Fruit fly (Drosophila melanogaster) whole organism, wandering third instar larva: ENCODE data around the gene simj.

Source experiments
- Abd-B ChIP-seq: fragments of >200 bp; optimal IDR thresholded peaks from 2 replicates; lab custom pipeline; 2017; ENCODE audit warnings: missing biosample characterization, missing genetic modification characterization
- CG32264 ChIP-seq: fragments of 200-800 bp; sonication (Bioruptor generic); optimal IDR thresholded peaks from 2 replicates; lab custom pipeline; 2016; ENCODE audit warnings: missing biosample characterization, missing genetic modification characterization
- CG9705 ChIP-seq: fragments of 200-800 bp; sonication (Bioruptor generic); optimal IDR thresholded peaks from 2 replicates; lab custom pipeline; 2018; ENCODE audit warnings: missing biosample characterization, mild to moderate bottlenecking, missing genetic modification characterization
- CrebA ChIP-seq: fragments of 200-800 bp; sonication (Bioruptor generic); optimal IDR thresholded peaks from 2 replicates; lab custom pipeline; 2016; ENCODE audit warnings: missing biosample characterization, mild to moderate bottlenecking, missing genetic modification characterization, borderline replicate concordance
- Dfd ChIP-seq: fragments of >200 bp; optimal IDR thresholded peaks from 2 replicates; lab custom pipeline; 2017; ENCODE audit warnings: missing biosample characterization, missing genetic modification characterization
- GATAd ChIP-seq: sonication (Bioruptor generic); optimal IDR thresholded peaks from 2 replicates; lab custom pipeline; 2016; ENCODE audit warnings: missing biosample characterization, missing genetic modification characterization
- HLH106 ChIP-seq: fragments of 200-800 bp; optimal IDR thresholded peaks from 3 replicates; lab custom pipeline; 2019; ENCODE audit warnings: missing biosample characterization, mild to moderate bottlenecking, missing genetic modification characterization, moderate library complexity
- Hr83 ChIP-seq: fragments of 200-300 bp; sonication (Bioruptor generic); optimal IDR thresholded peaks from 2 replicates; lab custom pipeline; 2016; ENCODE audit warnings: missing biosample characterization, mild to moderate bottlenecking, missing genetic modification characterization, moderate library complexity; ENCODE audit not compliant: poor library complexity, severe bottlenecking
- Jra ChIP-seq: sonication (Bioruptor generic); optimal IDR thresholded peaks from 2 replicates; lab custom pipeline; 2016; ENCODE audit warnings: missing biosample characterization, missing genetic modification characterization
- Mio ChIP-seq: sonication (Bioruptor generic); optimal IDR thresholded peaks from 2 replicates; lab custom pipeline; 2016; ENCODE audit warnings: missing biosample characterization, missing genetic modification characterization
- Myc ChIP-seq: fragments of >200 bp; optimal IDR thresholded peaks from 2 replicates; lab custom pipeline; 2017
- N ChIP-seq: fragments of >200 bp; optimal IDR thresholded peaks from 2 replicates; lab custom pipeline; 2018; ENCODE audit warnings: missing biosample characterization, missing external identifiers, missing genetic modification characterization
- OdsH ChIP-seq: fragments of 200-800 bp; sonication (Bioruptor generic); optimal IDR thresholded peaks from 2 replicates; lab custom pipeline; 2016; ENCODE audit warnings: missing biosample characterization, mild to moderate bottlenecking, missing genetic modification characterization
- Rel ChIP-seq, 2 experiments: fragments of 200-800 bp; sonication (Bioruptor generic) in 1 of 2; optimal IDR thresholded peaks; 2 replicates in 1 of 2; 3 replicates in 1 of 2; lab custom pipeline; 2016 to 2019; ENCODE audit warnings: mild to moderate bottlenecking in 2 of 2, missing biosample characterization in 2 of 2, missing genetic modification characterization in 2 of 2, moderate library complexity in 1 of 2
- Vsx2 ChIP-seq: fragments of 200-300, 225-300 bp; sonication (Bioruptor generic); optimal IDR thresholded peaks from 2 replicates; lab custom pipeline; 2018; ENCODE audit warnings: missing biosample characterization, missing genetic modification characterization; ENCODE audit not compliant: partially characterized antibody
- br ChIP-seq: fragments of 200-800 bp; sonication (Bioruptor generic); optimal IDR thresholded peaks from 2 replicates; lab custom pipeline; 2016; ENCODE audit warnings: missing biosample characterization, missing genetic modification characterization
- brk ChIP-seq: fragments of 200-800 bp; sonication (Bioruptor generic); optimal IDR thresholded peaks from 2 replicates; lab custom pipeline; 2016; ENCODE audit warnings: missing biosample characterization, mild to moderate bottlenecking, missing genetic modification characterization
- dl ChIP-seq, 2 experiments: fragments of 175-275, 200-275 bp in 1 of 2; fragments of 200-275 bp in 1 of 2; sonication (Bioruptor generic); optimal IDR thresholded peaks; lab custom pipeline; 2018; ENCODE audit warnings: mild to moderate bottlenecking in 2 of 2, missing biosample characterization in 2 of 2, missing genetic modification characterization in 2 of 2, moderate library complexity in 2 of 2; ENCODE audit not compliant: partially characterized antibody in 2 of 2, insufficient read depth in 1 of 2
- dmrt93B ChIP-seq: fragments of 200-800 bp; sonication (Bioruptor generic); optimal IDR thresholded peaks from 2 replicates; lab custom pipeline; 2018; ENCODE audit warnings: missing biosample characterization, mild to moderate bottlenecking, missing genetic modification characterization
- dsf ChIP-seq: sonication (Bioruptor generic); optimal IDR thresholded peaks from 2 replicates; lab custom pipeline; 2016; ENCODE audit warnings: missing biosample characterization, missing genetic modification characterization, borderline replicate concordance
- ey ChIP-seq: fragments of 200-800 bp; sonication (Bioruptor generic); optimal IDR thresholded peaks from 2 replicates; lab custom pipeline; 2016; ENCODE audit warnings: missing biosample characterization, missing genetic modification characterization
- foxo ChIP-seq, 2 experiments: fragments of 200-800 bp; sonication (Bioruptor generic); optimal IDR thresholded peaks; 2 replicates in 1 of 2; 3 replicates in 1 of 2; lab custom pipeline; 2016 to 2017; ENCODE audit warnings: missing biosample characterization in 2 of 2, missing genetic modification characterization in 2 of 2
- h ChIP-seq: fragments of 200-800 bp; sonication (Bioruptor generic); optimal IDR thresholded peaks from 3 replicates; lab custom pipeline; 2016; ENCODE audit warnings: missing biosample characterization, mild to moderate bottlenecking, missing genetic modification characterization
- jim ChIP-seq: fragments of 175-275, 200-325 bp; sonication (Bioruptor generic); optimal IDR thresholded peaks from 2 replicates; lab custom pipeline; 2016; ENCODE audit warnings: missing biosample characterization, mild to moderate bottlenecking, missing genetic modification characterization
- lola ChIP-seq: fragments of >200 bp; optimal IDR thresholded peaks from 2 replicates; lab custom pipeline; 2017; ENCODE audit warnings: missing biosample characterization, missing genetic modification characterization
- pan ChIP-seq: fragments of >200 bp; optimal IDR thresholded peaks from 2 replicates; lab custom pipeline; 2017
- psq ChIP-seq: fragments of 200-800 bp; sonication (Bioruptor generic); optimal IDR thresholded peaks from 3 replicates; lab custom pipeline; 2017; ENCODE audit warnings: missing biosample characterization, mild to moderate bottlenecking, missing genetic modification characterization, moderate library complexity
- rgr ChIP-seq: fragments of 200-800 bp; sonication (Bioruptor generic); optimal IDR thresholded peaks from 3 replicates; lab custom pipeline; 2016; ENCODE audit warnings: missing biosample characterization, mild to moderate bottlenecking, missing genetic modification characterization
- sv ChIP-seq: fragments of 200-800 bp; sonication (Bioruptor generic); optimal IDR thresholded peaks from 3 replicates; lab custom pipeline; 2016; ENCODE audit warnings: missing biosample characterization, missing genetic modification characterization
- tai ChIP-seq: sonication (Bioruptor generic); optimal IDR thresholded peaks from 2 replicates; lab custom pipeline; 2016; ENCODE audit warnings: missing biosample characterization, missing genetic modification characterization
- usp ChIP-seq: fragments of >200 bp; optimal IDR thresholded peaks from 2 replicates; lab custom pipeline; 2017; ENCODE audit warnings: missing biosample characterization, missing genetic modification characterization
- woc ChIP-seq: sonication (Bioruptor generic); optimal IDR thresholded peaks from 2 replicates; lab custom pipeline; 2016; ENCODE audit warnings: missing biosample characterization, mild to moderate bottlenecking, missing genetic modification characterization

The simj gene

DNA sequence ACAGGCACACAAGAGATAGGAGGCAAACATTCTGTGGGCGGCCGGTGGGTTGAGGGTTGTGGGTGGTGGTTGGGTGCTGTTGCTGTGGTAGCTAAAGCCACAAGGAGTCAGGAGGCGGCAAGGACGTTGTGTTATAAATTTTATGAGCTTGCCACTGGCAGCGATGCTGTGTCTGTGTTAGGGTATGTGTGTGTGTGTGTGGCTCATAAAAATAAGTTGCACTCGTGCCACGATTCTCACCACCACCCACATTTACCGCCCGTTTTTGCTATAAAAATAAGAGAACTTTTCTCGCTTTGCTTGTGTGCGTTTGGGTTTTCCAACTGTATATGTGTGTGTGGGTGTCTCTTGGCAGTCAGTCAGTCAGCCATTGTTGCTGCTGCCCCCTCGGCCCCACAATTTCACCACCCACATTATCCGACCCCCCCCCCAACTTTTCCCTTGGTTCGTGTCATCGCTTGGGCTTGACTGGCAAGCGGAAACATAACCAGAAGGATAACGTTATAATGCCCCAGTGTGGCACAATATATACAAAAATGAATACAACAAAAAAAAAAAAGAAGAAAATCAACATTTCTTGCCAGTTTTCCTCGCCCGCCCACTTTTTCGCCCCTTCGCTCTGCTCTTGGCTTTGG, 60.4 kb downstream of the simj start:
- TF ChIP-seq Abd-B: no peak
- TF ChIP-seq Dfd (GFP tag; lab: Kevin White, UChicago): peak; percentile 18

DNA sequence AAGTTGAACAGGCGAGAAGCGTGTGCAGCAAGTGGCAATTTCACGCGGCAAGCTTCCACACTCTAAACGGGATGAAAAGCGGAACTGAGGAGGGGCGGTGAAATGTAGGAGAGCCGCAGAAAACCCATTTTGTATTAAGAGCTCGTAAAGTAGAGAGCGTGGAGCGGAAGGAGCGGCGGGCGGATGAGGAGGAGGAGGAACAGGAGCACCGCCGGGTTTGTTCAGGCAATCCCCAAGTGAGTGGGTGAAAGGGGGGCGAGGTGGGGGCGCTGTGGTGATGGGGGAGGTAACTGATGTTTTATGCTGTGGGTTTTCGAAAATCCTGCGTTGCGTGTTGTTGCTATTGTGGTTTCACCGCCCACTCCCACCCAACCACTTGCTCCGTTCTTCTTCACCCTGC, 62.6 kb downstream of the simj start:
- TF ChIP-seq Jra (no peak), lola (GFP tag; lab: Kevin White, UChicago) (no peak), foxo (GFP tag; optimal IDR thresholded peaks at IDR 0.05; lab: Kevin White, UChicago) (no peak), CrebA (GFP tag; lab: Kevin White, UChicago) (no peak), pan (lab: Kevin White, UChicago) (no peak), HLH106 (tag; lab: Kevin White, UChicago) (no peak), CG9705 (GFP tag; lab: Kevin White, UChicago) (no peak), br (no peak)

DNA sequence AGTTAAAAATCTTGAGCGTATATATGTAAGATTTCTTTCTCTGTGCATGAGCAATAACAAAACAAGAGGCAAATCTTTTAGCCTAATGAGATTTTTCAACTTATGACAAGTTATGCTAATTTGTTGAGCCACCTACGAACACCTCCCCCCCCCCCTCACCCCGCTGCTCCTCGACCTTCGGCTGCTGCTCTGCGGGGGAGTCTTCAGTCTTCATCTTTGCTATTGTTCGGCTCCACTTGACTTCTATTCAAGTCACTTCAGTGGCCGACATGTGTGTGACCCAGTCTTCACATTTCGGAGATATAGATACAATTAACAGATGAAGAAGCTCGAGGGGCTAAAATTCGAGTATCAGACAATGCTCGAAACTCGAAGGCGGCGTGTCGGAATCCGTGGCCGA, 67.5 kb downstream of the simj start:
- TF ChIP-seq Vsx2 (no peak), Mio (GFP tag; lab: Kevin White, UChicago) (no peak), HLH106 (tag; lab: Kevin White, UChicago) (no peak), h (no peak), tai (GFP tag; lab: Kevin White, UChicago) (no peak), sv (GFP tag; lab: Kevin White, UChicago) (no peak), Dfd (GFP tag; lab: Kevin White, UChicago) (no peak), usp (no peak), Jra (no peak), br (no peak), pan (lab: Kevin White, UChicago) (no peak), Hr83 (GFP tag; lab: Kevin White, UChicago) (no peak), OdsH (no peak), CG9705 (GFP tag; lab: Kevin White, UChicago) (no peak), Abd-B (no peak), brk (GFP tag; lab: Kevin White, UChicago) (no peak), GATAd (GFP tag; lab: Kevin White, UChicago) (no peak), ey (GFP tag; lab: Kevin White, UChicago) (no peak), dl (GFP tag; optimal IDR thresholded peaks at IDR 0.05; lab: Kevin White, UChicago; ENCODE audit: insufficient read depth in 1 of 2, partially characterized antibody in 2 of 2) (no peak)

DNA sequence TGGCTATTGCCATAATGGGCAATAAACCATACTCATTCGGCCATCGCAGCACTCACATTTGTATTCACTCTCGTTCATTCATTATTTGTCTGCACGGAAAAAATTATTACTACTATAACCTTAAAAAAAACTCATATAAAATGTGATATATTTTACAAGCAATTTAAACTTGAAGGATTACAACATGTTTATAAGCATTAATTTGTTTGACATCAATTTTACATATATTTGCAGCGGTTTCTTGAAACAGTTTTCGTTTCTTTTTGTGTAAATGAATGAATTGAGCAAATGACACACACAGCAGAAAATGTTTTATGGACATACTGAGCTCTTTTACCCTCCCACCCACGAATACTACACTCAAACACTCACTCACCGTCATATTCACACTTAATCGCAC, 69.0 kb downstream of the simj start:
- TF ChIP-seq Myc: no peak
- no peak for TF ChIP-seq dmrt93B
- TF ChIP-seq CG32264 (GFP tag; lab: Kevin White, UChicago): no peak
- no peak for TF ChIP-seq N (GFP tag; lab: Kevin White, UChicago)
- no peak for TF ChIP-seq Rel (GFP tag; optimal IDR thresholded peaks at IDR 0.05; lab: Kevin White, UChicago)
- no peak for TF ChIP-seq Rel (tag; optimal IDR thresholded peaks at IDR 0.05; lab: Kevin White, UChicago)
- no peak for TF ChIP-seq h
- TF ChIP-seq rgr (GFP tag; lab: Kevin White, UChicago): no peak
- TF ChIP-seq ey (GFP tag; lab: Kevin White, UChicago): no peak
- no peak for TF ChIP-seq dsf (GFP tag; lab: Kevin White, UChicago)
- no peak for TF ChIP-seq psq
- no peak for TF ChIP-seq jim (GFP tag; lab: Kevin White, UChicago)

DNA sequence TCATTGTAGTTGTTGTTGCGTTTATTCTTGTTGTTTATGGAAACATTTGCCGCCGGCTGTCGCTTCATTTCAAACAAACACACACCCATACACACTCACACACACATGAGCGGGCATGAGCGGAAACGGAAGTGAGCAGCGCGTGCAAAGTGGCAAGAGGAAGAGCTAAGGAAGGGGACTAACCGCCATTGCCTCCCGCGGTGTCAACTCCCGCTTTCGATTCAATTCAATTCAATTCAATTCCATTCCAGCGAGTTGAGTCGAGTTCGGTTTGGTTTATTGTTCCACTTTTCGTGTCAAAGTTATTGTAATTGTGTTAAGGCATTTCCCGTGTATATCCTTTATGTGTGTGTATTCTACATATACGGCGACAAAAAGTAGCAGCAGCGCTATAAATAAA, 70.0 kb downstream of the simj start:
- TF ChIP-seq usp (no peak), brk (GFP tag; lab: Kevin White, UChicago) (no peak), dmrt93B (no peak)

DNA sequence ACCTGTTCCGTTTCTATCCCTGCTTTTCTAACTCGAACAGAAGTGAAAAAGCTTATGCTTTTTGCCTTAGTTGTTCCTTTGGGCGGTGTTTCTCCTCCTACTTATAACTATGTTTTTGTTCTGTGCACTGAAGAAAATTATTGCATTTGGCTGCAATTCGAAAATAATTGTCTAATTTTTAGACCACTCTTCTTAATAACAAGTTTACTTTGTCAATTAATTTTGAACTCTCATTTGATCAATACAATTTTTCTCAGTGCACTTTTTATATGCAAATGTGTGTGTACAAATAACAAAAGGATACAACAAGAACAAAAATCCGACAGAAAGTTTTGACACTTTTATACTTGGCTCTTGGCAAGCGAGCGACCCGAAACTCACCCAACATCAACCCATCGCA, 70.6 kb downstream of the simj start:
- TF ChIP-seq foxo (GFP tag; optimal IDR thresholded peaks at IDR 0.05; lab: Kevin White, UChicago) (peak in 1 of 2 experiments; percentile 38), sv (GFP tag; lab: Kevin White, UChicago) (peak; percentile 8), ey (GFP tag; lab: Kevin White, UChicago) (peak; percentile 28), h (peak; percentile 32), brk (GFP tag; lab: Kevin White, UChicago) (no peak), woc (peak; percentile 5)
- TF ChIP-seq, all 38 proteins: peak for 5
